Fruit fly (Drosophila melanogaster): ENCODE results near the gene CG33257.

DNA sequence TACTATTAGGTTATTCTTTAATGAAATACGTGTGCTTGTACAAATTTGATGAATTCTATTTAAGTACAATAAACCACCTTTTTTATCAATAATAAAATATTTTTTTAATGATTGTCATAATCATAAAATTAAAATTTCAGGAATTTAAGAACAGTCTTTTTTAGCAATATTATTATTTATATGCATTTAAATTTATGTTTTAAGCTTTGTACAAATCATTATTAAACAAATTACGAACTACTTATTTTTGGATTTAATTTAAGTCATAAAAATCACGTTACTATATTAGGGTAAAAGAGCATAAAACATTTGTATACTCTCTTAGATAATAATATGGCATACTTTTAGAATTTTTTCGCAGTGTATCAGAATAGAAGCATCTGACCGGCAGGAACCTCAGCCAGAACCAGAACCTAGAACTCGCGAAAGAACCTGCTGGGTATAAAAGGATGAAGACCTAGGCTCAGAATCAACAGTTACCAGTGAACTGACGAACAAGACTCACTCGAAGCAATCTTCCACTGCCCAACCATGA lies 16.1 kb downstream of the CG33257 start, which contains the start of gene Cpr72Ea:
- no peak for TF ChIP-seq usp (GFP tag; optimal IDR thresholded peaks at IDR 0.05)
- no peak for TF ChIP-seq Dll (optimal IDR thresholded peaks at IDR 0.05)
- no peak for TF ChIP-seq CG8478 (optimal IDR thresholded peaks at IDR 0.05)
- no peak for TF ChIP-seq psq (optimal IDR thresholded peaks at IDR 0.05)
- no peak for TF ChIP-seq EcR (GFP tag; optimal IDR thresholded peaks at IDR 0.05)
- TF ChIP-seq pan (optimal IDR thresholded peaks at IDR 0.05), result no peak

Data from whole organism.